Worm (Caenorhabditis elegans) whole organism, L2 larva: ENCODE data around the gene cyp-33A1.

Source experiments
- alr-1 ChIP-seq: fragments of 150-350 bp; optimal IDR thresholded peaks from 2 replicates; lab custom pipeline; 2014; ENCODE audit warnings: missing biosample characterization, missing genetic modification characterization
- elt-3 ChIP-seq: sonication (generic microtip); optimal IDR thresholded peaks from 2 replicates; lab custom pipeline; 2017; ENCODE audit warnings: missing biosample characterization, missing genetic modification characterization
- lin-13 ChIP-seq: fragments of 150-350 bp; optimal IDR thresholded peaks from 2 replicates; lab custom pipeline; 2014; ENCODE audit warnings: missing biosample characterization, missing genetic modification reagents, missing genetic modification characterization
- mab-5 ChIP-seq: fragments of 150-350 bp; optimal IDR thresholded peaks from 2 replicates; lab custom pipeline; 2014; ENCODE audit warnings: missing biosample characterization, missing genetic modification characterization
- nhr-11 ChIP-seq: fragments of 150-350 bp; optimal IDR thresholded peaks from 2 replicates; lab custom pipeline; 2014; ENCODE audit warnings: missing biosample characterization, missing genetic modification characterization
- nhr-21 ChIP-seq: fragments of 150-350 bp; optimal IDR thresholded peaks from 2 replicates; lab custom pipeline; 2014; ENCODE audit warnings: missing biosample characterization, missing genetic modification characterization
- nhr-25 ChIP-seq: fragments of 150-350 bp; sonication (generic microtip); optimal IDR thresholded peaks from 3 replicates; lab custom pipeline; 2014; ENCODE audit warnings: missing biosample characterization, missing genetic modification characterization
- skn-1 ChIP-seq: sonication (generic microtip); optimal IDR thresholded peaks from 2 replicates; lab custom pipeline; 2017; ENCODE audit warnings: missing biosample characterization, missing genetic modification characterization
- snpc-4 ChIP-seq: fragments of 150-350 bp; optimal IDR thresholded peaks from 2 replicates; lab custom pipeline; 2014; ENCODE audit warnings: missing biosample characterization, missing genetic modification characterization
- unc-62 ChIP-seq: fragments of 150-350 bp; optimal IDR thresholded peaks from 2 replicates; lab custom pipeline; 2014; ENCODE audit warnings: missing biosample characterization, missing genetic modification reagents, missing genetic modification characterization

- TF ChIP-seq alr-1 (tag; lab: Kevin White, UChicago) (no peak), nhr-25 (tag; lab: Kevin White, UChicago) (no peak), nhr-11 (tag; lab: Kevin White, UChicago) (no peak), nhr-21 (tag; lab: Kevin White, UChicago) (no peak), elt-3 (tag; lab: Kevin White, UChicago) (no peak), snpc-4 (tag; lab: Kevin White, UChicago) (no peak), unc-62 (GFP tag; lab: Kevin White, UChicago) (no peak), skn-1 (tag; lab: Kevin White, UChicago) (no peak), lin-13 (no peak), mab-5 (no peak)
Observed at ce11 chrV:7653567-7653966, 27.7 kb downstream of the cyp-33A1 start, which contains the start of gene srh-200.
